Fruit fly (Drosophila melanogaster): Measurements from ENCODE around the gene CG13002.

Gene CG13002

dm6 chrX:16889510-16889909 is at the start of gene CG13002:
Gene CG13002 (plus strand): TSS chrX:16889810.
- TF ChIP-seq CG17801 (GFP tag; optimal IDR thresholded peaks at IDR 0.05; ENCODE audit: partially characterized antibody): no peak

- TF ChIP-seq CG17801 (GFP tag; optimal IDR thresholded peaks at IDR 0.05; ENCODE audit: partially characterized antibody): no peak
Observed at dm6 chrX:16839905-16840304, 49.7 kb upstream of the CG13002 start.

- TF ChIP-seq CG17801 (GFP tag; optimal IDR thresholded peaks at IDR 0.05; ENCODE audit: partially characterized antibody): no peak
Observed at dm6 chrX:16844295-16844694, 45.3 kb upstream of the CG13002 start, which contains the start of gene RSG7. Gene RSG7 (minus strand): TSS chrX:16844433.

- no peak for TF ChIP-seq CG17801 (GFP tag; optimal IDR thresholded peaks at IDR 0.05; ENCODE audit: partially characterized antibody)
Observed at dm6 chrX:16846575-16846974, 43.0 kb upstream of the CG13002 start.

dm6 chrX:16848978-16849377 is 40.6 kb upstream of the CG13002 start:
- TF ChIP-seq CG17801 (GFP tag; optimal IDR thresholded peaks at IDR 0.05; ENCODE audit: partially characterized antibody): no peak

dm6 chrX:16849517-16849916 is 40.1 kb upstream of the CG13002 start:
- no peak for TF ChIP-seq CG17801 (GFP tag; optimal IDR thresholded peaks at IDR 0.05; ENCODE audit: partially characterized antibody)

- TF ChIP-seq CG17801 (GFP tag; optimal IDR thresholded peaks at IDR 0.05; ENCODE audit: partially characterized antibody): peak; percentile 58
Observed at dm6 chrX:16854746-16855145, 34.9 kb upstream of the CG13002 start.

- no peak for TF ChIP-seq CG17801 (GFP tag; optimal IDR thresholded peaks at IDR 0.05; ENCODE audit: partially characterized antibody)
Observed at dm6 chrX:16859732-16860131, 29.9 kb upstream of the CG13002 start.

- no peak for TF ChIP-seq CG17801 (GFP tag; optimal IDR thresholded peaks at IDR 0.05; ENCODE audit: partially characterized antibody)
Observed at dm6 chrX:16867622-16868021, 22.0 kb upstream of the CG13002 start.

dm6 chrX:16871808-16872207 is 17.8 kb upstream of the CG13002 start:
- TF ChIP-seq CG17801 (GFP tag; optimal IDR thresholded peaks at IDR 0.05; ENCODE audit: partially characterized antibody): no peak

dm6 chrX:16873053-16873452 is 16.6 kb upstream of the CG13002 start:
- no peak for TF ChIP-seq CG17801 (GFP tag; optimal IDR thresholded peaks at IDR 0.05; ENCODE audit: partially characterized antibody)

- TF ChIP-seq CG17801 (GFP tag; optimal IDR thresholded peaks at IDR 0.05; ENCODE audit: partially characterized antibody): no peak
Observed at dm6 chrX:16874671-16875070, 14.9 kb upstream of the CG13002 start.

dm6 chrX:16876425-16876824 is 13.2 kb upstream of the CG13002 start, which contains the start of gene CG13003:
Gene CG13003 (minus strand): TSS chrX:16876544.
- TF ChIP-seq CG17801 (GFP tag; optimal IDR thresholded peaks at IDR 0.05; ENCODE audit: partially characterized antibody): no peak

dm6 chrX:16880013-16880412 is 9.6 kb upstream of the CG13002 start:
- no peak for TF ChIP-seq CG17801 (GFP tag; optimal IDR thresholded peaks at IDR 0.05; ENCODE audit: partially characterized antibody)

- peak; percentile 22 for TF ChIP-seq CG17801 (GFP tag; optimal IDR thresholded peaks at IDR 0.05; ENCODE audit: partially characterized antibody)
Observed at dm6 chrX:16881015-16881414, 8.6 kb upstream of the CG13002 start, which contains the start of gene CG4872. Gene CG4872 (plus strand): TSS chrX:16881347.

- peak; percentile 25 for TF ChIP-seq CG17801 (GFP tag; optimal IDR thresholded peaks at IDR 0.05; ENCODE audit: partially characterized antibody)
Observed at dm6 chrX:16884280-16884679, 5.3 kb upstream of the CG13002 start, which contains the start of the genes Nprl2 and Polr3I. Gene Nprl2 (minus strand): TSS chrX:16884365. Gene Polr3I (plus strand): TSS chrX:16884581.

dm6 chrX:16886551-16886950 is 3.1 kb upstream of the CG13002 start, which contains the start of the genes DENR and CG4880:
Gene DENR (minus strand): TSS chrX:16886560.
Gene CG4880 (plus strand): TSS chrX:16886818.
- no peak for TF ChIP-seq CG17801 (GFP tag; optimal IDR thresholded peaks at IDR 0.05; ENCODE audit: partially characterized antibody)

Measured in ovary, adult (tissue).